Worm (Caenorhabditis elegans) whole organism, dauer: ENCODE results near the gene aat-6.
"Not testable (repeated sequence)": the region's sequence is repeated elsewhere in the genome, so short reads cannot be mapped to it uniquely, and the experiment has no call there.

Experiments used
- unc-62 ChIP-seq: sonication (generic microtip); optimal IDR thresholded peaks from 2 replicates; lab custom pipeline; 2017; ENCODE audit warnings: missing biosample characterization, missing genetic modification reagents, missing genetic modification characterization

aat-6 gene

ce11 chrV:11488288-11488687, 17.8 kb upstream of the aat-6 start:
- TF ChIP-seq unc-62 (GFP tag; lab: Kevin White, UChicago), result no peak

- TF ChIP-seq unc-62 (GFP tag; lab: Kevin White, UChicago), result no peak
Observed at ce11 chrV:11486680-11487079, 16.2 kb upstream of the aat-6 start, which contains the start of gene T11F9.10. Gene T11F9.10 (plus strand): TSS chrV:11486980.

- no peak for TF ChIP-seq unc-62 (GFP tag; lab: Kevin White, UChicago)
Observed at ce11 chrV:11485558-11485957, 15.1 kb upstream of the aat-6 start, which contains the start of gene srh-1. Gene srh-1 (plus strand): TSS chrV:11485858.

ce11 chrV:11484404-11484803, 13.9 kb upstream of the aat-6 start:
- TF ChIP-seq unc-62 (GFP tag; lab: Kevin White, UChicago), result no peak

- not testable (repeated sequence) for TF ChIP-seq unc-62 (GFP tag; lab: Kevin White, UChicago)
Observed at ce11 chrV:11483580-11484092, 13.2 kb upstream of the aat-6 start, which contains the start of gene col-157. Gene col-157 (plus strand): TSS chrV:11484042.

- TF ChIP-seq unc-62 (GFP tag; lab: Kevin White, UChicago), result not testable (repeated sequence)
Observed at ce11 chrV:11480734-11481133, 10.3 kb upstream of the aat-6 start, which contains the start of gene T11F9.14. Gene T11F9.14 (minus strand): TSS chrV:11480834.

ce11 chrV:11479406-11479805, 8.9 kb upstream of the aat-6 start, which contains the start of gene T11F9.22:
Gene T11F9.22 (plus strand): TSS chrV:11479706.
- TF ChIP-seq unc-62 (GFP tag; lab: Kevin White, UChicago), result no peak

ce11 chrV:11475638-11476037, 5.2 kb upstream of the aat-6 start, which contains the start of gene T11F9.7:
Gene T11F9.7 (plus strand): TSS chrV:11475938.
- not testable (repeated sequence) for TF ChIP-seq unc-62 (GFP tag; lab: Kevin White, UChicago)

- no peak for TF ChIP-seq unc-62 (GFP tag; lab: Kevin White, UChicago)
Observed at ce11 chrV:11474399-11474798, 3.9 kb upstream of the aat-6 start, which contains the start of gene nas-22. Gene nas-22 (plus strand): TSS chrV:11474699.

ce11 chrV:11472209-11472608, 1.7 kb upstream of the aat-6 start, which contains the start of the genes nas-20 and nas-21:
Gene nas-20 (minus strand): TSS chrV:11472309.
Gene nas-21 (plus strand): TSS chrV:11472564.
- no peak for TF ChIP-seq unc-62 (GFP tag; lab: Kevin White, UChicago)

- no peak for TF ChIP-seq unc-62 (GFP tag; lab: Kevin White, UChicago)
Observed at ce11 chrV:11462963-11463453, 7.5 kb downstream of the aat-6 start, which contains the start of gene zipt-16. Gene zipt-16 (plus strand): TSS chrV:11463013.

ce11 chrV:11459255-11459654, 11.2 kb downstream of the aat-6 start, which contains the start of gene T11F9.1:
Gene T11F9.1 (plus strand): TSS chrV:11459555.
- TF ChIP-seq unc-62 (GFP tag; lab: Kevin White, UChicago), result no peak

- TF ChIP-seq unc-62 (GFP tag; lab: Kevin White, UChicago), result no peak
Observed at ce11 chrV:11454917-11455316, 15.5 kb downstream of the aat-6 start.

ce11 chrV:11450257-11450656, 20.2 kb downstream of the aat-6 start, which contains the start of gene col-156:
Gene col-156 (minus strand): TSS chrV:11450357.
- no peak for TF ChIP-seq unc-62 (GFP tag; lab: Kevin White, UChicago)

ce11 chrV:11449404-11449803, 21.1 kb downstream of the aat-6 start:
- no peak for TF ChIP-seq unc-62 (GFP tag; lab: Kevin White, UChicago)

ce11 chrV:11446297-11446696, 24.2 kb downstream of the aat-6 start, which contains the start of gene mig-17:
Gene mig-17 (plus strand): TSS chrV:11446685.
- no peak for TF ChIP-seq unc-62 (GFP tag; lab: Kevin White, UChicago)

- no peak for TF ChIP-seq unc-62 (GFP tag; lab: Kevin White, UChicago)
Observed at ce11 chrV:11445375-11445774, 25.1 kb downstream of the aat-6 start.
